Fruit fly (Drosophila melanogaster) whole organism, larva: ENCODE results near the gene CG14892.

Experiments
- noc ChIP-seq: fragments of 200-800 bp; sonication (Bioruptor generic); optimal IDR thresholded peaks from 3 replicates; lab custom pipeline; 2019; ENCODE audit warnings: missing biosample characterization, mild to moderate bottlenecking, missing genetic modification characterization, moderate library complexity

CG14892 gene

DNA sequence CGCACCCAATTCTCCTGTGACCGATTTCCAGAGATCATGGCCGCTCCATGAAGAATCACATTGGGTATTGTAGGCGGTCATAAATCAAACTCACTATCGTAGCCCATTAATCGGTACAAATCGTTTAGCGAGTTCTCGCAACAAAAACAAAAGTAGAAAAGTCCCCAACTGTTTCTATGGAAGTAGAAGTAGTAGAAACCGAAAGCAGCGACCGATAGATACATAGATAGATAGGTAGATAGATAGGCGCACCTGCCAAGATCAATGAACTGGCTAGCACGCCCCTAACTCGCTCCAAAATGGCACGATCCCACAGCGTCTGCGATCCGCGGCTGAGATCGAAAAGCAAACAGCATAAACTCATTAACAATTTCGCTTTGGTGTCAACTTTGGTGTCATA is 6.5 kb downstream of the CG14892 start:
- no peak for TF ChIP-seq noc (tag; lab: Kevin White, UChicago)

DNA sequence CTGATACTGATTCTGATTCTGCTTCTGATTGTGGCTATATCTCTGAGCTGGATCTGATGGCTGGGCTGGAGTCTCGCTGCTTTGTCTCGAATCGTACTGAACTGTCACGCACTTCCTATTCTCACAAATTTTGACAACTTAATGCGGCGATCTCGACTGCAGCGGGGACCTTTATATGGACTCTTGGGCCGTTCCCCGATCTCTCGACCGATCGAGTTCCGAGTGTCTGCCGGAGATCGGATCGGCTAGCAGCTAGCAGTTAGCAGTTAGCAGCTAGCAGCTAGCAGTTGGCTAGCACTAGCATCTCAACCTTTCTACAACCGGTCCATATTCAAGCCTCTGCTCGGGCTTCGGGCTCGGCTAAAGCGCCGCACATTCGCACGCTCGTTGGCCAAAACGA is 10.5 kb downstream of the CG14892 start, which contains the start of gene CG10345:
CG10345 (minus strand) TSS at position 147 of the 400 bp plus-strand sequence.
- no peak for TF ChIP-seq noc (tag; lab: Kevin White, UChicago)

DNA sequence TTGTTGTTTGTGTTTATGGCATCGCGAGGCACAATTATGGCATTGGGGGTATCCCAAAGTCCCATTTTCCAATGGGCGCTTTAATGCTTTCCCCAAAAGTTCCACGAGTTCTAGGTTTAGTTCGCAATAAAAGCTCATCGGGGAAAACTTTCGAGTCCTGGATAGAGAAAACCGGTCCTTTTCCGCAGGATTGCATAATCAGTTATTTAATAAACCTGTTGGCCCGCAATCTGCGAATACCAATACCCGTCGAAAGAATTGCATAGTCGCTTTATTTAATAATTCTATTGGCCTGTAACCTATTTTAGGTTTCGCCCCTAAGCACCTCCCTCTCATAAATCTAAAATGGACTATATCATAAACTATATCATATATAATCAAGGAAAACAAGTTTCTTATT is 11.7 kb downstream of the CG14892 start:
- no peak for TF ChIP-seq noc (tag; lab: Kevin White, UChicago)

DNA sequence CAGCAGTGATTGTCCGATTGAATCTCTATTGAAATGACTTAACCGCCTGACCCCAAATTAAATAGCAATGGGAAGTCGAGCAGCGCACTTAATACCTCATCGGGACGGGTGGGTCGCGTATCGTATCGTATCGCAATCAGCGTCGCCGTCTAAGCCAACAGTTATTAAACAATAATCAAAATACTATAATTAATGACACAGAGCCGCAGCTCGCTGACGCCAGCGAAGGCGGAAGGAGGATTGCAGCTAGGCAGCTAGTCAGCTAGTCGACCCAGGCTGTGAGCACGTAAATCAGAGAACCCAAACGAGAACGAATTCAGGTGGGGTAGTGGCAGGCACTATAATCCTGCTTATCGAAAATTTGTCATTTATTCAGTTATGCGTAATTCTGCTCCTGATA is 14.7 kb downstream of the CG14892 start, which contains the start of gene NPF:
NPF (plus strand) TSS at position 301 of the 400 bp plus-strand sequence.
- no peak for TF ChIP-seq noc (tag; lab: Kevin White, UChicago)

DNA sequence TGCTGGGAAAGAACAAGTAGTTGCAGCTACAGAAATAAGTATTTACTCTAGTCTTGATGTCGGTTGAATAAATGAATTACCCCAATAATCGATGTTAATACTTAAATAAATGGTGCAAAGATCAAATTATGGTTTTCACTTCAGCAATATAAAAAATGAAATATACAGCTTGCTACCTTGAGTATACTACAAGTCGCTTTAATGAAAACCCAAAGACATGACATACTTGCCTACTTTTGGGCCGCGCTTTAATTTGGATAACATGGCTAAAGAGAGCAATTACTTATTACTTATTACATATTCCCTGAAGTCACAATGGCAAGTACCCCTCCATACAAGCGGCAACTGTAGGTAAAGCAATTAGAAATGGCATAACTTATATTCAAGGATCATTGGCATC is 17.0 kb downstream of the CG14892 start:
- no peak for TF ChIP-seq noc (tag; lab: Kevin White, UChicago)

DNA sequence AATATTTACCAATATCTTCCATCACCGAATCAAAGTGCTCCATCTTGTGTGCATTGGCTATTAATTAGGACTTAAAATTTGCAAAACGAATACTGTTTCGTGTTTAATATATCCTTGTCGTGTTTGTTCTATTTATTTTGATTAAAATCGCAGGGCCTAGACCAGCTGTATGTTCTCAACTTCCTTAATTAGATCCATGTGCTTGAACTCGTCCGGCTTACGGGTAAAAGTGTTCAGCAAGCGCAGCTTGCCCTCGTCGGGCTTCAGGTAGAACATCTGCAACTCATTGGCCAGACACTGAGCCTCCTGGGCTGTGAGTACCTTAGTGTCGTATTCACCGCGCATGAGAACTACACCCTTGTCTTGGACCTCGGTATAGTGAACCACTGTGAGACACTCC is 19.1 kb downstream of the CG14892 start, which contains the start of gene CG12783:
CG12783 (minus strand) TSS at position 101 of the 400 bp plus-strand sequence.
- TF ChIP-seq noc (tag; lab: Kevin White, UChicago) = no peak

DNA sequence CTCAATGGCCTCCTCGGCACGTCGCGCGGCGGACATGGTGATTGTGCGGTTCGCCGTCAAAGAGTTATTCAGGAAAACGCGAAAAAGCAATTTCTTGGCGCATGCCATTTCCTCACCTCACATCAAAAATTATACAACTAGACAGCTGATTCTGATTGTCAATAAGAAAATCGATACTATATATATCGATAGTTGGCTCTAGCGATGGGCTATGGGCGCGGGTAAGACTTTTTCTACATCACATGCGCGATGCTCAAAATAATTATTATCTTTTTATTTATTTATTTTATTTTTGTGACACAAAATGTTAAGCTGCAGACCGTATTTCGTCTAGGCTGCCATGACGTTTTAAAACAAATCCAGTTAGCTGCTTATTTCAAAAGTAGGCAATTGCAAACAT is 20.0 kb downstream of the CG14892 start, which contains the start of gene CG10340:
CG10340 (minus strand) TSS at position 151 of the 400 bp plus-strand sequence.
- TF ChIP-seq noc (tag; lab: Kevin White, UChicago) = no peak

DNA sequence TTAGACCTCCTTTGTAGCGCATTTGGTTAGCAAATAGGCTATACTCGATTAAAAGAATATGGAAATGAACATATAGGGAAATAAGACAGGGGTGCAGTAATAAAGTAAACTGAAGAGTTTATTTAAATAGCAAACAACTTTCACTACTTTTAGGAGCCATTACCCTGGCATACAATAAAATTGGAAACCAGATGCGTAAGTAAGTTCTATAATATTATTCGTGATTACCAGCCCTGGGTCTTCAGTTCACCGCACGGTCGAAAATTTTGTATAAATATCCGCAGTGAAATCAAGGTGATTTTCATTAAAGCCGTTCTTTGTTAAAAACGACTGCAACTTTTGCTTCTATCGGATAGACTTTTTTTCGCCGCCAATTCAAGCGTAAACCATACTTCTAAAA is 20.8 kb downstream of the CG14892 start, which contains the start of gene CG17562:
CG17562 (plus strand) TSS at position 301 of the 400 bp plus-strand sequence.
- TF ChIP-seq noc (tag; lab: Kevin White, UChicago) = no peak

DNA sequence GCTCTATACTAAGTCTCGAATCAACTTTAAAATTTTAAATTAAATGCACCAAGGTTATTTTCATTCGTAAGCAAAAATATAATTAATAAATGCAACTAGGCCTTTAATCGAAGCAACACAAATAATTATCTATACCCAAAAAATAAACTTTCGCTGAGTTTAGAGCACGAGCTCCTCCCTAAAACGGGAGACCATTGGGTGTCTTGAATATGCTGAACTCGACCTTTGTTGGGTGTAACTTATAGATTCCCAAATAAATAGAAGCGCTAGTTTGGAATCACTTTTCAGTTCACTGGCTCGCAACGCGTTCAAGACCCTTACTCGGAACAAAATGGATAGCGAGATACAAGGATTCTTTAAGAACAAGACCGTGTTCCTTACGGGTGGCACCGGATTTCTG is 23.4 kb downstream of the CG14892 start, which contains the start of gene CG17560:
CG17560 (plus strand) TSS at position 301 of the 400 bp plus-strand sequence.
- no peak for TF ChIP-seq noc (tag; lab: Kevin White, UChicago)

DNA sequence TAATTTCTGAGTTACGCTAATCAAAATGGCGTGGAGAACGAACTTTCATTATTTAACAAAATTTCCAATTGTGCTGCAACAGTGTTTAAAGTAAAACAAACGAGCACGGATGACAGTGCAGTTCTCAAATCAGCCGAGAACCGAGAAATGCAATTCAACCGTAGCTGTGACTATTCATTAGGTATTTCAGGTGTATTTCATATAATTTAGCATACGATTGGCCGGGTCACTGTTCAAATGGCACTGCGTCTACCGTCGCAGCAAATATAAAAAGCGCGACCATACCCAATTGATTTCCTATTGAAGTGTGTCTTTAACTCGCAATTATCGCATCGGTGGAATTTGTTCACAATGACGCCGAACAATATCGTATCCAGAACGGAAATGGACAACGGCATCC is 26.3 kb downstream of the CG14892 start, which contains the start of gene CG14893:
CG14893 (plus strand) TSS at position 301 of the 400 bp plus-strand sequence.
- no peak for TF ChIP-seq noc (tag; lab: Kevin White, UChicago)

DNA sequence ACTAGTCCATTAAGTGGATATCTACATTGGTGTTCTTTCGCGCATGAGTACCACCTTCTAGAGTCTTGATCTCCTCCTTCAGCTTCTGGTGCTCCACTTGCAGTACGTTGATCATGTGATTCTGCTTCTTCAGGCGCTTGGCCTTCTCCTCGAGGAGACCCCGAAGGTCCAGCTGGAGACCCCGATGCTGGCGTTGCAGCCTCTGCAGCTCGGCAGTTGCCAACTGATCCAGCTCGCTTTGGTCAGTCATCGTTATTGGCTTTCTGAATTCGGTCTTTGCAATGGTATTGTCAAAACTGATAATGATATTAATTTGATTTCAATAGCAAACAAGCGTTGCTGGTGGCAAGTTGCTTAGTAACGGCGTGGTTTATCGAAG is 30.1 kb downstream of the CG14892 start, which contains the start of gene Ccdc114:
Ccdc114 (minus strand) TSS at position 347 of the 379 bp plus-strand sequence.
- no peak for TF ChIP-seq noc (tag; lab: Kevin White, UChicago)

DNA sequence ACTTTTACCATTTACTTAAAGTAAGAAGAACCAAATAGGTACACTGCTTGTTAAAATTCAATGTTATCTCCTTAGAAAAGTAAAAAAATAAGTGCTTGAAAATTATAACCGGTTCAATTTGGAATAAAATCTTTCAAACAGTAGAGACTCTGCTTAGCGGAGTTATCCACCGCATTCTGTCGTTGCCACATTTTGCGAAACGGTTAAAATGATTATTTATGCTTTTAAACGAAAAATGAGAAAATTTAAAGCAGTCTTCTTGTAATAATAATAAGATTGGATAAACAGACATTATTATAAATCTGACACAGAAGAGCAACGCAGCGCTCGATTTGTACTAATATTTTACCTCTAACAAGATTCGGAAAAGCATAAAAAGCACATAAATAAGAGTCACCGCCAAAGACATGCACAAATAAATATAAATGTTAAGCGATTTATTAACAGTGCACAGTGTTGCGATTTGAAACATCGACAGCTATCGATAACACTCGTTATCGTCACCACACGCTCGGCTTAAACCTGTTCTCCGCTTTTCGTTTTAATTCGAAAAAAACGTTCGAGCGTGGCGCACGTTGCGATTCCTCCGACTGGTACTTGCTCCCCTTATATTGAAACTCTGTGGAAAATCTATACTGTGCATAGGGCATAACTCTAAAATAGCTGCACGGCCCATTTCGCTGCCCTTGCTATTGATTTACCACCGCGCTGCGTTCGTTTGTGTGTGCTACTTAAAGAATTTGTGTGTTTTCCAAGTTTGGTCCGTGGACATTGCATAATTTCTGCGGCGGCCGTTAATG is 30.7 kb downstream of the CG14892 start, which contains the start of gene Fas1:
Fas1 (plus strand) TSS at position 489 of the 800 bp plus-strand sequence.
- no peak for TF ChIP-seq noc (tag; lab: Kevin White, UChicago)

DNA sequence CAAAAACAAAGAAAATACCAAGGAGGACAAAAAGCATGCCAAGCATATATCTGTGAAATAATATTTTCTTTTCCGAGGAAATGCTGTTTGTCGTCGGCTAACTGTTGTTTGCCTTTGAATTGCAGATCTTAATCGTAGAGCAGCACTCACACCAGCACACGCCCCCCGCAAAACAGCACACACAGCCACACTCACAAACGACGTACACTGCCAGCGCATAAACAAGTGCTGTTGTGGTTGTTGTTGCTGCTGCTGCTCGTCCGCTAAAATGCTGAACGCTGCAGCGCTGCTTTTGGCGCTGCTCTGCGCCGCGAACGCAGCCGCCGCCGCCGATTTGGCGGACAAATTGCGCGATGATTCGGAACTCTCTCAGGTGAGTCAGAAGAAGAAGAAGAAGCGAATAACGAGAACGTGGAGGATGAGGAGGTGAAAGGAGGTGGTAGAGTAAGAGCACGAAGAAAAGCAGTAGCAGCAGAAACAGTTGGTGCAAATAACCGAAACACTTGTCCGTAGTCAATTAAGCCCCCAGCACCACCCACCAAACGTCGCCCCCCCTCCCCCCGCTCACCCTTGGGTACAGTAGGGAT is 31.7 kb downstream of the CG14892 start:
- no peak for TF ChIP-seq noc (tag; lab: Kevin White, UChicago)

DNA sequence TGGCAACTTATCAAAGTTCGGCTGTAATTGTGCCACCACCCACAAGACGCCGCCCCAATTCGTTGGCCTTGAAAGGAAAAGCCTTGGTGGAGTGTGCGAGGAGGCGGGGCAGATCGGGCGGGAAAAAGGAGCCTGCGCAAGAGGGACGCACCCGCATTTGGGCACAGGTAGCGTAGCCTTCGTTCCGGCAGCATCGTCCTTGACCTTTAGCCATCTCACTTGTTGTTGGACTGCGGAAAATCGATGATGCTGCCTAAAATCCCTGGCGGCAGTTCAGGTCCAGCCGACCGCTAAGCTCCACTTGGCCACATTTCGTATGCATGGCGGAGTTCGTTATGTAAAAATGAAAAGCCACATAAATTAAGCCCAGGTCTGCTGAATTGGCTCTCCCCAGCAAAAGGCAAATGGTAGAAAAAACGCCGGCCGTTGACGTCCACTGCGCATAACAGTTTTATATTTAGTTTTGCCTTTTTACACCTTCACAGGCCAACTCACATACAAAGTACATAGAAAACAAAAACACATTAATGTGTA is 32.8 kb downstream of the CG14892 start:
- TF ChIP-seq noc (tag; lab: Kevin White, UChicago) = no peak

DNA sequence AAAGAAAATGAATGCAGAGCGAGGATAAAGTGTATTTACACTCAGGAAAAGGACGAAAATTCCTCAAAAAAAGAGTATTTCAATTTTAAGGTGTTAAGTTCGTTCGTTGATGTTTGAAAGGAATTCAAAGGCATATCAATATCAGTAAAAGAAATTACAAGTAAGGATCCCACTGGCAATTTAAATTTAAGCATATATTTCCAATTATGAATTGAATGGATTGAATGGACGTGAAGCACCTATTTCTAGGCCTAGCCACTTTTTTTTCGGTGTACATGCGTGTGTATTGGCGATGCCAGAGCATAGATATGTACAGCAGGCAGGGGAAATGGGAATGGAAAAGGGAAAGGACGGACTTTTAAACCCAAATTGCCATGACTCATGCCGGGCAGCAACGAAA is 36.4 kb downstream of the CG14892 start:
- no peak for TF ChIP-seq noc (tag; lab: Kevin White, UChicago)

DNA sequence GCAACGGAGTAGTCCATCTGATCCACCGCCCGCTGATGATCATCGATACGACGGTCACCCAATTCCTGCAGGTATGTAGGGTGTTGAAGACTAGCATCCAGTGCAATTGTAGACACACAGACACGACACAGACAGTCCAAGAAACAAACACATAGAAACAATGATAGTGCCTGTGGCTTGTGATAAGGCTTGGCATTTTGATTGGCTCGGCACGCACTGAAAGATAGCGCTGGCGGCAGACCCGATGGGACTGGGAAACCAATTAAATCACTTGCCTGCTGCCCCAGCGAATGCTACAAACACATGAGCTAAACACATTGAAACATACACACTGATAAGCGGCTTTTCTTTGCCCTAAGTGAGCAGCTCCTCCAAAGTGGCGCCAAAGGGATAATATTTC is 38.5 kb downstream of the CG14892 start:
- no peak for TF ChIP-seq noc (tag; lab: Kevin White, UChicago)
